Worm (Caenorhabditis elegans) whole organism, L3 larva: ENCODE measurements around the gene mtrf-1L.

ENCODE experiments used
- aly-2 ChIP-seq: fragments of 150-350 bp; optimal IDR thresholded peaks from 2 replicates; lab custom pipeline; 2014; ENCODE audit warnings: missing biosample characterization, missing genetic modification characterization
- elt-2 ChIP-seq: sonication (generic microtip); optimal IDR thresholded peaks from 2 replicates; lab custom pipeline; 2016; ENCODE audit warnings: missing genetic modification reagents, mild to moderate bottlenecking, missing genetic modification characterization, missing compliant biosample characterization
- jun-1 ChIP-seq: fragments of 150-350 bp; optimal IDR thresholded peaks from 2 replicates; lab custom pipeline; 2014; ENCODE audit warnings: missing biosample characterization, missing genetic modification reagents, missing genetic modification characterization
- nhr-11 ChIP-seq: fragments of 150-350 bp; optimal IDR thresholded peaks from 2 replicates; lab custom pipeline; 2014; ENCODE audit warnings: missing biosample characterization, missing genetic modification characterization
- nhr-12 ChIP-seq: fragments of 150-350 bp; optimal IDR thresholded peaks from 2 replicates; lab custom pipeline; 2014; ENCODE audit warnings: missing biosample characterization, missing genetic modification characterization
- sea-2 ChIP-seq: fragments of 150-350 bp; sonication (generic microtip); optimal IDR thresholded peaks from 4 replicates; lab custom pipeline; 2014; ENCODE audit warnings: missing biosample characterization, missing genetic modification reagents, missing genetic modification characterization
- snpc-4 ChIP-seq: fragments of 150-350 bp; optimal IDR thresholded peaks from 2 replicates; lab custom pipeline; 2014; ENCODE audit warnings: missing biosample characterization, missing genetic modification characterization
- unc-62 ChIP-seq: fragments of 150-350 bp; sonication (generic microtip); optimal IDR thresholded peaks from 4 replicates; lab custom pipeline; 2014; ENCODE audit warnings: missing biosample characterization, missing genetic modification reagents, missing genetic modification characterization

DNA sequence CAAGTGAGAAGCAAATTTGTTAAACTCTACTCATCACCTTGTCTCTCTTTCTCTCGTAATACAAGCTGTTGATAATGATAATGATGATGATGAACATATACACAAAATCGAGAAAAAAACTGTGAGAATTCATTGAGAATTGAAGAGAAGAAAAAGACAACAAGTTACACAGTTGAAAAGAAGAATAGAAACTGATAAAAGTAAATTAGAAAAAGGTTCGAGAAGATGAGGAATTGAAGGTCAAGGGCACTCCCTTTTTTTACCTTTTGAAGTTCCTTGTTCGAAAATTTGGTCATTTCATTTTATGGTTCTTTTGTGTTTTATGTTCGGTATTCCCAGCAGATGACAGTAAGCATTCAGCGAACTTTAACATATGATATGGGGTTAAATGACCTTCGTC lies 29.4 kb downstream of the mtrf-1L start:
- TF ChIP-seq jun-1 (tag; lab: Kevin White, UChicago) = no peak
- TF ChIP-seq nhr-11 = no peak
- no peak for TF ChIP-seq unc-62 (GFP tag; lab: Kevin White, UChicago)
- TF ChIP-seq sea-2 (GFP tag; lab: Kevin White, UChicago) = no peak
- TF ChIP-seq elt-2 (tag; lab: Kevin White, UChicago) = no peak
- TF ChIP-seq snpc-4 (tag; lab: Kevin White, UChicago) = no peak
- no peak for TF ChIP-seq nhr-12 (tag; lab: Kevin White, UChicago)
- no peak for TF ChIP-seq aly-2 (tag; lab: Kevin White, UChicago)
